Worm (Caenorhabditis elegans): ENCODE data around the gene tmed-10.

The tmed-10 gene

ce11 chrV:11366129-11366528 lies 39.4 kb upstream of the tmed-10 start, which contains the start of gene dop-5:
Gene dop-5 (minus strand): TSS chrV:11366229.
- TF ChIP-seq ceh-83 (GFP tag; optimal IDR thresholded peaks at IDR 0.05), result no peak
- no peak for TF ChIP-seq unc-120 (tag; optimal IDR thresholded peaks at IDR 0.05; ENCODE audit: poor library complexity, severe bottlenecking)
- no peak for TF ChIP-seq nhr-237 (tag; optimal IDR thresholded peaks at IDR 0.05)
- TF ChIP-seq lin-13 (tag; optimal IDR thresholded peaks at IDR 0.05), result no peak
- TF ChIP-seq flh-1 (GFP tag; optimal IDR thresholded peaks at IDR 0.05), result no peak
- no peak for TF ChIP-seq ztf-11 (tag; optimal IDR thresholded peaks at IDR 0.05)
- no peak for TF ChIP-seq snpc-4 (tag; optimal IDR thresholded peaks at IDR 0.05)
- TF ChIP-seq nhr-2 (tag; optimal IDR thresholded peaks at IDR 0.05), result no peak
- no peak for TF ChIP-seq ceh-39 (tag; optimal IDR thresholded peaks at IDR 0.05)

ce11 chrV:11363575-11363974 lies 36.8 kb upstream of the tmed-10 start:
- TF ChIP-seq drap-1 (GFP tag; optimal IDR thresholded peaks at IDR 0.05) (no peak), snpc-4 (tag; optimal IDR thresholded peaks at IDR 0.05) (no peak)

- TF ChIP-seq zip-8 (tag; optimal IDR thresholded peaks at IDR 0.05) (no peak), M03D4.4 (tag; optimal IDR thresholded peaks at IDR 0.05) (no peak), ceh-83 (GFP tag; optimal IDR thresholded peaks at IDR 0.05) (no peak), ces-1 (GFP tag; optimal IDR thresholded peaks at IDR 0.05) (peak; percentile 52)
Measured at ce11 chrV:11354264-11354663, 27.5 kb upstream of the tmed-10 start.

ce11 chrV:11352893-11353292 lies 26.1 kb upstream of the tmed-10 start, which contains the start of gene npr-25:
Gene npr-25 (minus strand): TSS chrV:11352993.
- no peak for TF ChIP-seq zip-8 (tag; optimal IDR thresholded peaks at IDR 0.05)

- TF ChIP-seq unc-120 (tag; optimal IDR thresholded peaks at IDR 0.05; ENCODE audit: poor library complexity, severe bottlenecking), result no peak
- peak; percentile 19 for TF ChIP-seq ces-1 (GFP tag; optimal IDR thresholded peaks at IDR 0.05)
Measured at ce11 chrV:11351263-11351662, 24.5 kb upstream of the tmed-10 start.

ce11 chrV:11346912-11347311 lies 20.1 kb upstream of the tmed-10 start, which contains the start of gene grl-7:
Gene grl-7 (minus strand): TSS chrV:11347012.
- TF ChIP-seq mep-1 (tag; optimal IDR thresholded peaks at IDR 0.05), result no peak
- TF ChIP-seq ces-1 (GFP tag; optimal IDR thresholded peaks at IDR 0.05), result no peak
- TF ChIP-seq unc-62 (GFP tag; optimal IDR thresholded peaks at IDR 0.05), result no peak
- TF ChIP-seq nhr-28 (tag; optimal IDR thresholded peaks at IDR 0.05), result no peak
- TF ChIP-seq ceh-43 (GFP tag; optimal IDR thresholded peaks at IDR 0.05), result no peak
- TF ChIP-seq mab-5 (tag; optimal IDR thresholded peaks at IDR 0.05), result no peak
- no peak for TF ChIP-seq ceh-83 (GFP tag; optimal IDR thresholded peaks at IDR 0.05)
- no peak for TF ChIP-seq nhr-12 (tag; optimal IDR thresholded peaks at IDR 0.05)
- TF ChIP-seq lin-32 (GFP tag; optimal IDR thresholded peaks at IDR 0.05), result no peak
- TF ChIP-seq nhr-76 (tag; optimal IDR thresholded peaks at IDR 0.05), result no peak
- TF ChIP-seq flh-1 (GFP tag; optimal IDR thresholded peaks at IDR 0.05), result no peak
- no peak for TF ChIP-seq unc-120 (tag; optimal IDR thresholded peaks at IDR 0.05; ENCODE audit: poor library complexity, severe bottlenecking)
- no peak for TF ChIP-seq lsy-2 (tag; optimal IDR thresholded peaks at IDR 0.05)

ce11 chrV:11344816-11345336 lies 18.1 kb upstream of the tmed-10 start:
- TF ChIP-seq nhr-2 (tag; optimal IDR thresholded peaks at IDR 0.05), result peak; percentile 10
- peak; percentile 13 for TF ChIP-seq sptf-1 (tag; optimal IDR thresholded peaks at IDR 0.05)
- no peak for TF ChIP-seq lin-32 (GFP tag; optimal IDR thresholded peaks at IDR 0.05)
- peak; percentile 3 for TF ChIP-seq cnd-1 (tag; optimal IDR thresholded peaks at IDR 0.05)
- TF ChIP-seq ces-1 (GFP tag; optimal IDR thresholded peaks at IDR 0.05), result peak; percentile 22

- TF ChIP-seq pha-4 (tag; optimal IDR thresholded peaks at IDR 0.05), result no peak
- TF ChIP-seq elt-1 (tag; optimal IDR thresholded peaks at IDR 0.05; ENCODE audit: borderline replicate concordance, insufficient read depth), result peak; percentile 76
- TF ChIP-seq mls-2 (tag; optimal IDR thresholded peaks at IDR 0.05), result no peak
Measured at ce11 chrV:11344112-11344511, 17.3 kb upstream of the tmed-10 start.
